Worm (Caenorhabditis elegans): ENCODE results near the gene C10G8.4.

DNA sequence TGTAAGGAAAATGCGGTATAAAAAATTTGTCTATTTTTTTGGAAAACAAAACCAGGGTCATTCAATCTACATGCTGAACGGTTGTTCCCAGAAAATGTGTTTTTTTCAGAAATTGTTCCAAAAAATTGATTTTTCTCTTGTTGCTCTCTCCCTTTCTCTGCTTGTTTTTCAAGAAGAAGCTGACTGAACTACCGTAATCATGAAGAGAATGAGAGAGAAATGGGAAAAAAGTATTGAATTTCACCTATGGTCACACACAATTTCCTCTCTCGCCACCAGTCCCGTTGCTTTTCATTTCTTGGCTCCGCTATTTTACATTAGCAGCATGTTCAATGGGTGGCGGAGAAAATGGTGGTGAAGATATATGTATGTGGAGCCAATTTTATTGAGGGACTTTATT is 11.1 kb downstream of the C10G8.4 start:
- TF ChIP-seq ces-1 (GFP tag; optimal IDR thresholded peaks at IDR 0.05) (no peak), pha-4 (tag; optimal IDR thresholded peaks at IDR 0.05) (no peak), cnd-1 (tag; optimal IDR thresholded peaks at IDR 0.05) (no peak), mep-1 (tag; optimal IDR thresholded peaks at IDR 0.05) (no peak), unc-62 (GFP tag; optimal IDR thresholded peaks at IDR 0.05) (no peak), ztf-11 (tag; optimal IDR thresholded peaks at IDR 0.05) (no peak), unc-39 (tag; optimal IDR thresholded peaks at IDR 0.05) (no peak), ceh-43 (GFP tag; optimal IDR thresholded peaks at IDR 0.05) (no peak), nhr-28 (tag; optimal IDR thresholded peaks at IDR 0.05) (no peak), snpc-4 (tag; optimal IDR thresholded peaks at IDR 0.05) (no peak), mab-5 (tag; optimal IDR thresholded peaks at IDR 0.05) (no peak)
